Worm (Caenorhabditis elegans): ENCODE data around the gene F26D2.16.

Gene F26D2.16

ce11 chrV:16419769-16420168 lies at the start of gene F26D2.16:
Gene F26D2.16, minus strand, starts transcription at chrV:16419869.
- no peak for TF ChIP-seq hlh-26 (GFP tag; conservative IDR thresholded peaks at IDR 0.05)
- TF ChIP-seq ceh-27 (GFP tag; optimal IDR thresholded peaks at IDR 0.05), result no peak
- TF ChIP-seq let-607 (tag; optimal IDR thresholded peaks at IDR 0.05), result no peak
- TF ChIP-seq dpff-1 (tag; optimal IDR thresholded peaks at IDR 0.05), result no peak
- no peak for TF ChIP-seq B0035.1 (tag; optimal IDR thresholded peaks at IDR 0.05)
- TF ChIP-seq fkh-3 (tag; optimal IDR thresholded peaks at IDR 0.05), result no peak
- no peak for TF ChIP-seq pbrm-1 (GFP tag; IDR thresholded peaks at IDR 0.05)

- TF ChIP-seq B0019.2 (GFP tag; conservative IDR thresholded peaks at IDR 0.05) (no peak), F23B12.7 (tag; optimal IDR thresholded peaks at IDR 0.05; ENCODE audit: insufficient read depth) (no peak), sdz-38 (tag; optimal IDR thresholded peaks at IDR 0.05) (no peak), repo-1 (tag; optimal IDR thresholded peaks at IDR 0.05) (no peak)
Observed at ce11 chrV:16467840-16468239, 48.2 kb upstream of the F26D2.16 start, which contains the start of gene sru-44. Gene sru-44, minus strand, starts transcription at chrV:16467940.

- TF ChIP-seq tlf-1 (GFP tag; optimal IDR thresholded peaks at IDR 0.05) (no peak), unc-62 (GFP tag; optimal IDR thresholded peaks at IDR 0.05) (no peak), lsl-1 (GFP tag; optimal IDR thresholded peaks at IDR 0.05) (no peak), nfya-2 (GFP tag; IDR thresholded peaks at IDR 0.05) (no peak)
Observed at ce11 chrV:16460866-16461265, 41.2 kb upstream of the F26D2.16 start, which contains the start of gene srh-142. Gene srh-142, minus strand, starts transcription at chrV:16460966.

ce11 chrV:16459377-16459776 lies 39.7 kb upstream of the F26D2.16 start:
- TF ChIP-seq ceh-100 (GFP tag; IDR thresholded peaks at IDR 0.05), result no peak
- no peak for TF ChIP-seq cebp-1 (GFP tag; IDR thresholded peaks at IDR 0.05)
- no peak for TF ChIP-seq cebp-1 (tag; optimal IDR thresholded peaks at IDR 0.05)
- no peak for TF ChIP-seq Y79H2A.3 (GFP tag; conservative IDR thresholded peaks at IDR 0.05)
- TF ChIP-seq mxl-1 (tag; optimal IDR thresholded peaks at IDR 0.05), result no peak
- no peak for TF ChIP-seq F52B5.7 (tag; optimal IDR thresholded peaks at IDR 0.05)
- TF ChIP-seq dpl-1 (GFP tag; optimal IDR thresholded peaks at IDR 0.05), result no peak
- no peak for TF ChIP-seq ztf-6 (GFP tag; IDR thresholded peaks at IDR 0.05)
- TF ChIP-seq nhr-27 (tag; optimal IDR thresholded peaks at IDR 0.05), result no peak
- TF ChIP-seq C17E4.6 (GFP tag; IDR thresholded peaks at IDR 0.05), result no peak
- TF ChIP-seq lin-26 (GFP tag; IDR thresholded peaks at IDR 0.05), result no peak
- TF ChIP-seq aptf-3 (GFP tag; IDR thresholded peaks at IDR 0.05), result no peak
- no peak for TF ChIP-seq ztf-3 (GFP tag; optimal IDR thresholded peaks at IDR 0.05)
- no peak for TF ChIP-seq bed-1 (GFP tag; IDR thresholded peaks at IDR 0.05)
- no peak for TF ChIP-seq ztf-22 (GFP tag; optimal IDR thresholded peaks at IDR 0.05)
- TF ChIP-seq lsl-1 (GFP tag; optimal IDR thresholded peaks at IDR 0.05), result no peak
- no peak for TF ChIP-seq Y53G8AR.9 (GFP tag; conservative IDR thresholded peaks at IDR 0.05)

DNA sequence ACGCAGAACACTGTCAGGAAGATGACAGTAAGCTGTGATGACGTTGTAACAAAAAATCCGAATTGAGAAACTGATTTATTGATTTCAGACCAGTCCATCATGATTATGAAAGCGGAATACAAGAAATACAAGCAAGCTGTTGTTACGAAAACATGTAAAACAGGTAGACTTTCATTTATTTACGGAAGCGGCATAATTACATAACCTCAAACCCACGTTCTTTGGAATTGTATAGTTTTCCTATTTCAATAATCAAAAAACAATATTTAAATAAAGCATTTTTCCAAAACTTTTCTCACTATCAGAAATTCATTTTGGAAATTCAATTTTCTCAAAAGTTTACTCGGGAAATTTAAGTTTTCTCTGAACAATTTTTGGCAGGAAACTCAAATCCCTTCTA lies 39.0 kb upstream of the F26D2.16 start, which contains the start of gene str-15:
Gene str-15 (minus strand): TSS at position 101 of the 400 bp plus-strand sequence.
- no peak for TF ChIP-seq unc-62 (GFP tag; optimal IDR thresholded peaks at IDR 0.05)
- TF ChIP-seq B0035.1 (tag; optimal IDR thresholded peaks at IDR 0.05), result no peak
- no peak for TF ChIP-seq efl-1 (GFP tag; optimal IDR thresholded peaks at IDR 0.05)
- TF ChIP-seq Y79H2A.3 (GFP tag; conservative IDR thresholded peaks at IDR 0.05), result no peak
- no peak for TF ChIP-seq egrh-3 (GFP tag; IDR thresholded peaks at IDR 0.05)
- TF ChIP-seq C06A6.2 (GFP tag; conservative IDR thresholded peaks at IDR 0.05), result no peak
- no peak for TF ChIP-seq somi-1 (GFP tag; optimal IDR thresholded peaks at IDR 0.05)
- no peak for TF ChIP-seq ekl-4 (GFP tag; IDR thresholded peaks at IDR 0.05)
- TF ChIP-seq lin-26 (GFP tag; IDR thresholded peaks at IDR 0.05), result no peak
- no peak for TF ChIP-seq snpc-1.3 (tag; optimal IDR thresholded peaks at IDR 0.05; ENCODE audit: insufficient read depth)
- TF ChIP-seq mxl-1 (tag; optimal IDR thresholded peaks at IDR 0.05), result no peak
- TF ChIP-seq mes-4 (tag; optimal IDR thresholded peaks at IDR 0.05), result no peak

Measured in whole organism, young adult.